Worm (Caenorhabditis elegans) whole organism, L1 larva: ENCODE results near the gene ZK354.9.

Experiments used
- ces-1 ChIP-seq: fragments of 150-350 bp; optimal IDR thresholded peaks from 2 replicates; lab custom pipeline; 2014; ENCODE audit warnings: missing biosample characterization, missing genetic modification reagents, missing genetic modification characterization
- mdl-1 ChIP-seq, 2 experiments: fragments of 150-350 bp; optimal IDR thresholded peaks; 2 replicates each; lab custom pipeline; 2014 to 2017; ENCODE audit warnings: missing biosample characterization in 2 of 2, missing genetic modification characterization in 2 of 2, inconsistent platforms in 1 of 2
- nhr-90 ChIP-seq: sonication (generic microtip); optimal IDR thresholded peaks from 2 replicates; lab custom pipeline; 2016; ENCODE audit warnings: mild to moderate bottlenecking, missing genetic modification characterization, missing compliant biosample characterization; ENCODE audit not compliant: poor library complexity
- rnt-1 ChIP-seq: sonication (generic microtip); optimal IDR thresholded peaks from 2 replicates; lab custom pipeline; 2016; ENCODE audit warnings: mild to moderate bottlenecking, missing genetic modification characterization, moderate library complexity, missing compliant biosample characterization
- snpc-4 ChIP-seq: fragments of 150-350 bp; optimal IDR thresholded peaks from 2 replicates; lab custom pipeline; 2014; ENCODE audit warnings: missing biosample characterization, missing genetic modification characterization
- ztf-11 ChIP-seq, 2 experiments: sonication (generic microtip); optimal IDR thresholded peaks; 2 replicates each; lab custom pipeline; 2016 to 2017; ENCODE audit warnings: missing genetic modification characterization in 2 of 2, missing biosample characterization in 1 of 2, missing compliant biosample characterization in 1 of 2

DNA sequence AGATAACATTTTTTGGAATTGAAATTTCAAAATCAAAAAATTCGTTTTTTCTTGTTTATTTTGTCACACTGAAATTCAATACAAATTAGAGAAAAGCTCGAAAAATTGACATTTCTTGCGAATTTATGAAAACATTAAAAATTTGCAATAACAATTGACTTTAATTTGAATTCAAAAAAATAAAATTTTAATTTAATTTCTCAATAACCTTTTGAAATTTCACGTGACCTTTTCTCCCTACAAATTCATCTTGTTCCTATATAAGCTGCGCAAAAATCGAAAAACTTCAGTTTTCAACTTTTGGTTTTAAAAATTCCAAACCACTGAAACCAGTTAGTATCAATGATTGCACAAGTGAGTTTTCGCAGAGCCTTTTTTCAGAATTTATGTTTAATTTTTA is 39.1 kb downstream of the ZK354.9 start, which contains the start of gene F36H12.4:
- TF ChIP-seq mdl-1 (tag; optimal IDR thresholded peaks at IDR 0.05; lab: Kevin White, UChicago) = no peak
- no peak for TF ChIP-seq snpc-4
- no peak for TF ChIP-seq ztf-11 (tag; optimal IDR thresholded peaks at IDR 0.05; lab: Kevin White, UChicago)
- no peak for TF ChIP-seq nhr-90 (tag; lab: Kevin White, UChicago)
- no peak for TF ChIP-seq ces-1 (GFP tag; lab: Kevin White, UChicago)
- TF ChIP-seq rnt-1 (tag; lab: Kevin White, UChicago) = no peak
